Worm (Caenorhabditis elegans): ENCODE data around the gene K02F6.8.
"Not testable (repeated sequence)": the region's sequence is repeated elsewhere in the genome, so short reads cannot be mapped to it uniquely, and the experiment has no call there.

K02F6.8 gene

ce11 chrII:2534459-2534858, 393 bp downstream of the K02F6.8 start, which contains the start of gene K02F6.5:
K02F6.5 (plus strand) TSS chrII:2534759.
- not testable (repeated sequence) for TF ChIP-seq skn-1 (tag; optimal IDR thresholded peaks at IDR 0.05); sea-2 (GFP tag; optimal IDR thresholded peaks at IDR 0.05); nhr-67 (tag; optimal IDR thresholded peaks at IDR 0.05)

ce11 chrII:2530496-2530895, 4.4 kb downstream of the K02F6.8 start, which contains the start of gene K02F6.6:
K02F6.6 (plus strand) TSS chrII:2530796.
- TF ChIP-seq mdl-1 (tag; optimal IDR thresholded peaks at IDR 0.05) (no peak), nhr-237 (tag; optimal IDR thresholded peaks at IDR 0.05) (no peak), unc-62 (GFP tag; optimal IDR thresholded peaks at IDR 0.05) (no peak), hmg-11 (tag; optimal IDR thresholded peaks at IDR 0.05) (no peak), zag-1 (tag; optimal IDR thresholded peaks at IDR 0.05) (no peak), elt-2 (tag; optimal IDR thresholded peaks at IDR 0.05) (no peak)

ce11 chrII:2526887-2527286, 8.0 kb downstream of the K02F6.8 start:
- TF ChIP-seq unc-39 (tag; optimal IDR thresholded peaks at IDR 0.05) (no peak), nhr-11 (tag; optimal IDR thresholded peaks at IDR 0.05) (no peak), nhr-77 (tag; optimal IDR thresholded peaks at IDR 0.05) (no peak), ztf-11 (tag; optimal IDR thresholded peaks at IDR 0.05) (no peak), fkh-2 (tag; optimal IDR thresholded peaks at IDR 0.05) (no peak)

- TF ChIP-seq nhr-25 (tag; optimal IDR thresholded peaks at IDR 0.05) = no peak
- TF ChIP-seq unc-62 (GFP tag; optimal IDR thresholded peaks at IDR 0.05) = no peak
- no peak for TF ChIP-seq egl-27 (tag; optimal IDR thresholded peaks at IDR 0.05)
- no peak for TF ChIP-seq nhr-23 (tag; optimal IDR thresholded peaks at IDR 0.05)
- TF ChIP-seq eor-1 (tag; optimal IDR thresholded peaks at IDR 0.05) = no peak
- TF ChIP-seq ceh-16 (tag; optimal IDR thresholded peaks at IDR 0.05) = no peak
- no peak for TF ChIP-seq ama-1 (optimal IDR thresholded peaks at IDR 0.05)
- no peak for TF ChIP-seq hmg-11 (tag; optimal IDR thresholded peaks at IDR 0.05)
- TF ChIP-seq zag-1 (tag; optimal IDR thresholded peaks at IDR 0.05) = no peak
- TF ChIP-seq lin-15B (tag; optimal IDR thresholded peaks at IDR 0.05) = no peak
Measured at ce11 chrII:2525652-2526051, 9.2 kb downstream of the K02F6.8 start.

- TF ChIP-seq nfya-1 (tag; optimal IDR thresholded peaks at IDR 0.05; ENCODE audit: insufficient read depth) (no peak), nhr-28 (tag; optimal IDR thresholded peaks at IDR 0.05) (no peak), nhr-67 (tag; optimal IDR thresholded peaks at IDR 0.05) (no peak), elt-2 (tag; optimal IDR thresholded peaks at IDR 0.05) (no peak), lin-15B (tag; optimal IDR thresholded peaks at IDR 0.05) (no peak), sea-2 (GFP tag; optimal IDR thresholded peaks at IDR 0.05) (no peak), fkh-2 (tag; optimal IDR thresholded peaks at IDR 0.05) (no peak), unc-39 (tag; optimal IDR thresholded peaks at IDR 0.05) (no peak), ceh-82 (tag; optimal IDR thresholded peaks at IDR 0.05) (no peak), zag-1 (tag; optimal IDR thresholded peaks at IDR 0.05) (no peak), pha-4 (tag; optimal IDR thresholded peaks at IDR 0.05) (no peak), elt-3 (tag; optimal IDR thresholded peaks at IDR 0.05) (no peak), daf-12 (tag; optimal IDR thresholded peaks at IDR 0.05) (no peak), mdl-1 (tag; optimal IDR thresholded peaks at IDR 0.05) (no peak), ceh-28 (tag; optimal IDR thresholded peaks at IDR 0.05) (no peak), tbx-2 (tag; optimal IDR thresholded peaks at IDR 0.05) (no peak), aly-2 (tag; optimal IDR thresholded peaks at IDR 0.05) (no peak), lsy-12 (tag; optimal IDR thresholded peaks at IDR 0.05) (no peak)
Measured at ce11 chrII:2521960-2522359, 12.9 kb downstream of the K02F6.8 start, which contains the start of gene bath-13. bath-13 (minus strand) TSS chrII:2522060.

- no peak for TF ChIP-seq R02D3.7 (tag; optimal IDR thresholded peaks at IDR 0.05)
- TF ChIP-seq ztf-11 (tag; optimal IDR thresholded peaks at IDR 0.05) = no peak
- TF ChIP-seq elt-2 (tag; optimal IDR thresholded peaks at IDR 0.05) = no peak
- no peak for TF ChIP-seq nhr-11 (tag; optimal IDR thresholded peaks at IDR 0.05)
- no peak for TF ChIP-seq tbx-2 (tag; optimal IDR thresholded peaks at IDR 0.05)
- no peak for TF ChIP-seq hmg-11 (tag; optimal IDR thresholded peaks at IDR 0.05)
- TF ChIP-seq nhr-237 (tag; optimal IDR thresholded peaks at IDR 0.05) = no peak
- no peak for TF ChIP-seq daf-12 (tag; optimal IDR thresholded peaks at IDR 0.05)
- no peak for TF ChIP-seq nhr-67 (tag; optimal IDR thresholded peaks at IDR 0.05)
- no peak for TF ChIP-seq ceh-28 (tag; optimal IDR thresholded peaks at IDR 0.05)
- TF ChIP-seq fos-1 (tag; optimal IDR thresholded peaks at IDR 0.05) = no peak
- TF ChIP-seq mml-1 (tag; optimal IDR thresholded peaks at IDR 0.05) = no peak
- no peak for TF ChIP-seq pqm-1 (tag; optimal IDR thresholded peaks at IDR 0.05)
Measured at ce11 chrII:2518487-2518886, 16.4 kb downstream of the K02F6.8 start.
